Worm (Caenorhabditis elegans) whole organism, L1 larva: ENCODE results near the gene F40G9.17.
A peak's percentile ranks its signal among the peaks of the same experiment; 100 is the strongest.

Source experiments
- C04F5.9 ChIP-seq: sonication (generic microtip); optimal IDR thresholded peaks from 2 replicates; lab custom pipeline; 2016; ENCODE audit warnings: missing genetic modification characterization, missing compliant biosample characterization
- F16B12.6 ChIP-seq: fragments of 150-350 bp; optimal IDR thresholded peaks from 2 replicates; lab custom pipeline; 2014; ENCODE audit warnings: missing biosample characterization, missing genetic modification characterization
- aha-1 ChIP-seq: fragments of 150-350 bp; optimal IDR thresholded peaks from 2 replicates; lab custom pipeline; 2014; ENCODE audit warnings: missing biosample characterization, missing genetic modification characterization
- aly-2 ChIP-seq: fragments of 150-350 bp; optimal IDR thresholded peaks from 2 replicates; lab custom pipeline; 2014; ENCODE audit warnings: missing biosample characterization, missing genetic modification characterization
- ceh-63 ChIP-seq: fragments of 200-800 bp; sonication (Bioruptor generic); optimal IDR thresholded peaks from 2 replicates; lab custom pipeline; 2018; ENCODE audit warnings: mild to moderate bottlenecking, missing genetic modification characterization, missing compliant biosample characterization
- ceh-8 ChIP-seq: fragments of 200-800 bp; sonication (Bioruptor generic); optimal IDR thresholded peaks from 2 replicates; lab custom pipeline; 2018; ENCODE audit warnings: mild to moderate bottlenecking, missing genetic modification characterization, moderate library complexity, missing compliant biosample characterization
- ceh-82 ChIP-seq, 3 experiments: fragments of 150-350 bp in 1 of 3; sonication (generic microtip) in 2 of 3; optimal IDR thresholded peaks; 2 replicates each; lab custom pipeline; 2014 to 2017; ENCODE audit warnings: missing biosample characterization in 3 of 3, missing genetic modification characterization in 3 of 3
- ceh-90 ChIP-seq: sonication (generic microtip); optimal IDR thresholded peaks from 2 replicates; lab custom pipeline; 2016; ENCODE audit warnings: missing genetic modification characterization, missing compliant biosample characterization
- ces-1 ChIP-seq: fragments of 150-350 bp; optimal IDR thresholded peaks from 2 replicates; lab custom pipeline; 2014; ENCODE audit warnings: missing biosample characterization, missing genetic modification reagents, missing genetic modification characterization
- dsc-1 ChIP-seq: sonication (generic microtip); optimal IDR thresholded peaks from 2 replicates; lab custom pipeline; 2016; ENCODE audit warnings: mild to moderate bottlenecking, missing genetic modification characterization, missing compliant biosample characterization
- efl-1 ChIP-seq, 4 experiments: fragments of 150-350 bp; optimal IDR thresholded peaks in 3 of 4; peaks in 1 of 4; 1 replicate in 1 of 4; 2 replicates in 3 of 4; lab custom pipeline; 2014; ENCODE audit warnings: missing biosample characterization in 2 of 4, missing genetic modification characterization in 2 of 4, missing genetic modification reagents in 2 of 4
- efl-3 ChIP-seq: fragments of 200-800 bp; sonication (Bioruptor generic); optimal IDR thresholded peaks from 2 replicates; lab custom pipeline; 2018; ENCODE audit warnings: mild to moderate bottlenecking, missing genetic modification characterization, missing compliant biosample characterization
- egl-13 ChIP-seq: sonication (generic microtip); optimal IDR thresholded peaks from 2 replicates; lab custom pipeline; 2016; ENCODE audit warnings: missing genotype, missing genetic modification reagents, missing genetic modification characterization, missing compliant biosample characterization
- elt-2 ChIP-seq: sonication (generic microtip); optimal IDR thresholded peaks from 2 replicates; lab custom pipeline; 2016; ENCODE audit warnings: missing genetic modification characterization, mild to moderate bottlenecking, inconsistent platforms, missing compliant biosample characterization, missing genetic modification reagents
- elt-3 ChIP-seq, 6 experiments: fragments of 150-350 bp in 1 of 6; sonication (generic microtip); optimal IDR thresholded peaks; 2 replicates each; lab custom pipeline; 2017 to 2018; ENCODE audit warnings: missing biosample characterization in 6 of 6, missing genetic modification characterization in 6 of 6, inconsistent platforms in 1 of 6
- ets-5 ChIP-seq: fragments of 200-800 bp; sonication (Bioruptor generic); IDR thresholded peaks from 2 replicates; pipeline ENCODE4 v1.3.6; 2022; ENCODE audit warnings: missing genetic modification characterization, missing compliant biosample characterization
- fkh-10 ChIP-seq: sonication (generic microtip); optimal IDR thresholded peaks from 2 replicates; lab custom pipeline; 2017; ENCODE audit warnings: missing biosample characterization, missing genetic modification reagents, missing genetic modification characterization
- fkh-8 ChIP-seq: sonication (generic microtip); optimal IDR thresholded peaks from 2 replicates; lab custom pipeline; 2016; ENCODE audit warnings: mild to moderate bottlenecking, missing genetic modification characterization, missing compliant biosample characterization
- grh-1 ChIP-seq: fragments of 200-800 bp; sonication (Bioruptor generic); IDR thresholded peaks from 2 replicates; pipeline ENCODE4 v1.3.6; 2022; ENCODE audit warnings: missing genetic modification reagents, missing genetic modification characterization, missing compliant biosample characterization
- hpl-2 ChIP-seq: fragments of 150-350 bp; optimal IDR thresholded peaks from 2 replicates; lab custom pipeline; 2014; ENCODE audit warnings: missing biosample characterization, missing genetic modification reagents, missing genetic modification characterization
- jun-1 ChIP-seq: fragments of 150-350 bp; optimal IDR thresholded peaks from 2 replicates; lab custom pipeline; 2014; ENCODE audit warnings: missing biosample characterization, missing genetic modification reagents, missing genetic modification characterization
- lin-13 ChIP-seq: fragments of 150-350 bp; optimal IDR thresholded peaks from 2 replicates; lab custom pipeline; 2014; ENCODE audit warnings: missing biosample characterization, missing genetic modification reagents, missing genetic modification characterization
- lin-14 ChIP-seq: fragments of 200-800 bp; sonication (Bioruptor generic); optimal IDR thresholded peaks from 2 replicates; lab custom pipeline; 2018; ENCODE audit warnings: mild to moderate bottlenecking, missing genetic modification characterization, moderate library complexity, missing compliant biosample characterization
- lin-15B ChIP-seq: fragments of 150-350 bp; sonication (generic microtip); optimal IDR thresholded peaks from 3 replicates; lab custom pipeline; 2014; ENCODE audit warnings: missing biosample characterization, missing genetic modification characterization
- lin-39 ChIP-seq: fragments of 150-350 bp; optimal IDR thresholded peaks from 2 replicates; lab custom pipeline; 2014; ENCODE audit warnings: missing biosample characterization, missing genetic modification reagents, missing genetic modification characterization
- lsy-2 ChIP-seq, 2 experiments: fragments of 150-350 bp; optimal IDR thresholded peaks; 2 replicates each; lab custom pipeline; 2014; ENCODE audit warnings: missing biosample characterization in 2 of 2, missing genetic modification characterization in 2 of 2
- mep-1 ChIP-seq: fragments of 150-350 bp; optimal IDR thresholded peaks from 2 replicates; lab custom pipeline; 2014; ENCODE audit warnings: missing biosample characterization, missing genetic modification characterization
- nhr-11 ChIP-seq: fragments of 150-350 bp; optimal IDR thresholded peaks from 2 replicates; lab custom pipeline; 2014; ENCODE audit warnings: missing biosample characterization, missing genetic modification characterization
- nhr-12 ChIP-seq: sonication (generic microtip); optimal IDR thresholded peaks from 2 replicates; lab custom pipeline; 2017; ENCODE audit warnings: missing biosample characterization, missing genetic modification characterization
- nhr-237 ChIP-seq: fragments of 150-350 bp; optimal IDR thresholded peaks from 2 replicates; lab custom pipeline; 2014; ENCODE audit warnings: missing biosample characterization, missing genetic modification characterization
- nhr-71 ChIP-seq: sonication (generic microtip); optimal IDR thresholded peaks from 2 replicates; lab custom pipeline; 2016; ENCODE audit warnings: mild to moderate bottlenecking, missing genetic modification characterization, moderate library complexity, missing compliant biosample characterization
- nhr-84 ChIP-seq: sonication (generic microtip); optimal IDR thresholded peaks from 2 replicates; lab custom pipeline; 2017; ENCODE audit warnings: missing biosample characterization, missing genetic modification characterization
- nhr-85 ChIP-seq: sonication (generic microtip); peaks from one replicate; lab custom pipeline; 2016; ENCODE audit warnings: missing genetic modification characterization, inconsistent platforms, missing compliant biosample characterization
- pax-3 ChIP-seq: fragments of 200-800 bp; sonication (Bioruptor generic); optimal IDR thresholded peaks from 2 replicates; lab custom pipeline; 2018; ENCODE audit warnings: mild to moderate bottlenecking, missing genetic modification characterization, moderate library complexity, missing compliant biosample characterization
- pqm-1 ChIP-seq: sonication (generic microtip); optimal IDR thresholded peaks from 3 replicates; lab custom pipeline; 2017; ENCODE audit warnings: missing biosample characterization, missing genetic modification characterization
- sox-4 ChIP-seq: sonication (generic microtip); optimal IDR thresholded peaks from 2 replicates; lab custom pipeline; 2016; ENCODE audit warnings: missing genetic modification characterization, missing compliant biosample characterization
- unc-62 ChIP-seq: fragments of 150-350 bp; optimal IDR thresholded peaks from 2 replicates; lab custom pipeline; 2014; ENCODE audit warnings: missing biosample characterization, missing genetic modification reagents, missing genetic modification characterization
- unc-98 ChIP-seq: fragments of 200-800 bp; sonication (Bioruptor generic); IDR thresholded peaks from 2 replicates; pipeline ENCODE4 v1.3.6; 2022; ENCODE audit warnings: missing genetic modification characterization, missing compliant biosample characterization
- zip-4 ChIP-seq: fragments of 200-800 bp; sonication (Bioruptor generic); optimal IDR thresholded peaks from 2 replicates; lab custom pipeline; 2018; ENCODE audit warnings: mild to moderate bottlenecking, missing genetic modification characterization, moderate library complexity, missing compliant biosample characterization
- ztf-4 ChIP-seq: fragments of 150-350 bp; optimal IDR thresholded peaks from 2 replicates; lab custom pipeline; 2014; ENCODE audit warnings: missing biosample characterization, missing genetic modification characterization

F40G9.17 gene

DNA sequence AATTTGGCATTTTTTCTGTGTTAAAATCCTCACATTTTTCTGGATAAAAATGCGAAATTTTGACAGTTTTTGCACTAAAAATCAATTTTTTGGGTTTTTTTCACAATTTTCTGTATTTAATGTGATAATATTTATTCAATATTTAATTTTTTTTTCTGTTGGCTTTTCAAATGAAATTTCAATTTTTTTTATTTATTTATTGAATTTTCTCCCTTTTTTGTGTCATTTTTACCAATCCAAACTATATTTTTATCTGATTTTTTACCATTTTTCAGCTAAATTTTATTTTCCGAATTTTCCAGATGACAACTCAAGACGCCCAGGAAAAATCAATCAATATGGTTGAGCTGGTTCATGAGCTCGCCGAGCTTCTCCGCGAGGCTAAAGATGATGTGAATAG is at the start of gene F40G9.17:
TSS of gene F40G9.17 (plus strand) at position 301 of the 400 bp plus-strand sequence.
- TF ChIP-seq egl-13 (no peak), nhr-85 (tag; lab: Kevin White, UChicago) (peak; percentile 10)

DNA sequence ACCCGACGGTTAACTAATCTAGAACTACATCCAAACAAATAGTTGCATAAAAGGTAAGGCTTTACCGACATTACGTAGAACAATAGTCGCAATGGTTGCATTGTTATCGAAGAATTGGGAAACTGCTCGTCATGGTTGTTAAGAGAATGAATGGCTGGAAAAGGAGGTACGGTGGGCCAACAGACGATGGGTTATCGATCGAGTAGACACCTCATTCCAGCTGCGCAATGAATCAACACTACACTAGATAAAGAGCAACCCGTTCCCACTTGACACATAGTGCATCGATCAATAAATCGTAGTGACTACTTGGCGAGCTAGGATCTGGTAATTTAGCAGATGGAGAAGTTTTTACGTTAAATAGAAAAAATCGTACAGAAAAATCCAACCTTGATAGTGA is 49.2 kb upstream of the F40G9.17 start, which contains the start of the genes T17A3.12 and fbxb-83:
TSS of gene T17A3.12 (minus strand) at position 101 of the 400 bp plus-strand sequence.
TSS of gene fbxb-83 (minus strand) at position 134 of the 400 bp plus-strand sequence.
- no peak for TF ChIP-seq ztf-4 (tag; lab: Kevin White, UChicago)
- no peak for TF ChIP-seq fkh-10 (GFP tag; lab: Kevin White, UChicago)
- no peak for TF ChIP-seq ets-5 (GFP tag; lab: Robert Waterston, UW)
- no peak for TF ChIP-seq elt-3 (tag; optimal IDR thresholded peaks at IDR 0.05; lab: Kevin White, UChicago)
- no peak for TF ChIP-seq F16B12.6 (tag; lab: Kevin White, UChicago)
- no peak for TF ChIP-seq aha-1 (tag; lab: Kevin White, UChicago)
- no peak for TF ChIP-seq mep-1 (tag; lab: Kevin White, UChicago)
- no peak for TF ChIP-seq lin-13 (GFP tag; lab: Kevin White, UChicago)
- no peak for TF ChIP-seq lin-14 (GFP tag; lab: Kevin White, UChicago)
- no peak for TF ChIP-seq aly-2 (tag; lab: Kevin White, UChicago)
- TF ChIP-seq jun-1 (tag; lab: Kevin White, UChicago) = no peak
- no peak for TF ChIP-seq pqm-1
- no peak for TF ChIP-seq sox-4 (tag; lab: Kevin White, UChicago)
- no peak for TF ChIP-seq grh-1
- TF ChIP-seq, all 84 proteins: peak for 0

DNA sequence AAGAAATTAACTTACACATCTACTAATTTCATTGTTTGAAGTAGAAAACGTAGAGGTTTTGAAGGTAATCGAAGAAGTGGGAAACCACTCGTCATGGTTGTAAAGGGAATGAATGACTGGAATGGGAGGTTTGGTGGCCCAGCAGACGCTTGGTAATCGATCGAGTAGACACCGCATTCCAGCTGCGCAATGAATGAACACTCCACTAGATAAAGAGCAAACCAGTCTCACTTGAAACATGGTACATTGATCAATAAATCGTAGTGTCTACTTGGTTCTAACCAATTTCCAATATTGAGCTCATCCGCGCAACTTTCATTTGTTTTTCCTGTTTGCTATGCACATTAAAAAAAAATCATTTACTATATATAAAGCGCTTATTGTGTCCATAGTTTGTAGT is 47.9 kb upstream of the F40G9.17 start, which contains the start of gene fbxb-84:
TSS of gene fbxb-84 (minus strand) at position 101 of the 400 bp plus-strand sequence.
- TF ChIP-seq egl-13 (no peak), elt-2 (tag; lab: Kevin White, UChicago) (no peak), hpl-2 (GFP tag; lab: Kevin White, UChicago) (no peak), ceh-90 (tag; lab: Kevin White, UChicago) (no peak), dsc-1 (no peak), nhr-11 (no peak), efl-3 (GFP tag; lab: Kevin White, UChicago) (no peak), lin-39 (no peak), C04F5.9 (tag; lab: Kevin White, UChicago) (no peak), nhr-12 (tag; lab: Kevin White, UChicago) (no peak), elt-3 (tag; optimal IDR thresholded peaks at IDR 0.05; lab: Kevin White, UChicago) (no peak)
- TF ChIP-seq, all 84 proteins: peak for 0

DNA sequence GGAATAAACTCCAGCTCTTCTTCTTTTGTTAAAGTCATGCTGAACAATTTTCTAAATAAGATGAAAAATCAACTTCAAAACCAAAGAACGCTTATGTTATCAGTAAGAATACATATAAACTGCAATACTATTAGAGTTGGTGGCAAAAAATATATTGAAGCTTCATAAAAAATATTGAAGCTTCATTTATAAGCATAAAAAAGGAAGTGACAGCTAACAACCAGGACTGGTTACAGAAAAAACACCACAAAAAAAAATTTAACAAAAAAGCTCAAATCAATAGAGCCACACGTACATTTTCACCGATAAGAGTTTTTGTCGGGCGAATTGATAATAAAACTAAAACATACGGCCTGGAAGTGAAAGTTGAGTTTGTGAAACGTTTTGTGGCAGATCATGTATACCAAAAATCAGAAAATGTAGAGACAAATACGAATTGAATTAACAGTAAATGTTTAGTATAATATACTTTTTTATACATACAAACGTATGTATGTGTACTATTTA is 46.6 kb upstream of the F40G9.17 start, which contains the start of gene sqst-5:
TSS of gene sqst-5 (minus strand) at position 51 of the 507 bp plus-strand sequence.
- TF ChIP-seq jun-1 (tag; lab: Kevin White, UChicago) (no peak), elt-2 (tag; lab: Kevin White, UChicago) (peak; percentile 36)
- TF ChIP-seq, all 84 proteins: peak for 1

DNA sequence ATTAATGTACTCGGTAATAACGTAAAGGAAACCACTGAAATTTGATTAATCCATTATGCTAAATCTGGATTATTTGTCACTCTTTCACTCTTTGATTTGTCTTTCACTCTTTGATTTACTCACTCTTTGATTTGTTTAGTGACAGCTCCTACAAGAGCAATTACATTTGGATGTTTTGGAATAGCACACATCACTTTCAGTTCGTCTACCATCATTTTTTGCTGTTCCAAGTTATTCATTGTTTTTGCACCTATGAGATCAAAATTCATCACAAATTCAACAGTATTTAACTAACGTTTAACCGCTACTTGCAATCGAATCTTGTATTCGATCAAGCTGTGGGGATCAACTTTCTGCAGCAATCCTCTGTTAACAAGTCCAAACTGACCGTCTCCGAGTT is 45.1 kb upstream of the F40G9.17 start:
- no peak for TF ChIP-seq lin-15B
- TF ChIP-seq zip-4 (GFP tag; lab: Kevin White, UChicago) = no peak
- no peak for TF ChIP-seq unc-98 (GFP tag; lab: Robert Waterston, UW)
- no peak for TF ChIP-seq nhr-84
- no peak for TF ChIP-seq fkh-8 (tag; lab: Kevin White, UChicago)
- TF ChIP-seq efl-1 (optimal IDR thresholded peaks at IDR 0.05; lab: Kevin White, UChicago) = no peak
- TF ChIP-seq efl-1 (GFP tag; optimal IDR thresholded peaks at IDR 0.05 in 1 of 2; lab: Kevin White, UChicago) = peak in 1 of 2 experiments; percentile 69

- TF ChIP-seq ztf-4 (tag; lab: Kevin White, UChicago) = no peak
- no peak for TF ChIP-seq nhr-237 (tag; lab: Kevin White, UChicago)
- TF ChIP-seq lsy-2 (tag; optimal IDR thresholded peaks at IDR 0.05; lab: Kevin White, UChicago) = no peak
- no peak for TF ChIP-seq unc-62 (GFP tag; lab: Kevin White, UChicago)
- TF ChIP-seq ceh-8 (GFP tag; lab: Kevin White, UChicago) = no peak
- TF ChIP-seq nhr-71 (tag; lab: Kevin White, UChicago) = no peak
- no peak for TF ChIP-seq grh-1
- TF ChIP-seq ceh-63 (GFP tag; lab: Kevin White, UChicago) = no peak
- no peak for TF ChIP-seq ces-1 (GFP tag; lab: Kevin White, UChicago)
- TF ChIP-seq ceh-82 (tag; optimal IDR thresholded peaks at IDR 0.05; lab: Kevin White, UChicago) = no peak
- TF ChIP-seq unc-98 (GFP tag; lab: Robert Waterston, UW) = no peak
- no peak for TF ChIP-seq efl-3 (GFP tag; lab: Kevin White, UChicago)
- TF ChIP-seq pax-3 (tag; lab: Kevin White, UChicago) = no peak
Observed at ce11 chrIII:151084-151483, 43.2 kb upstream of the F40G9.17 start.
